Worm (Caenorhabditis elegans) whole organism, mixed stage, embryonic: ENCODE results near the gene W07G4.5.

Experiments used
- nhr-12 ChIP-seq: fragments of 150-350 bp; optimal IDR thresholded peaks from 2 replicates; lab custom pipeline; 2014; ENCODE audit warnings: missing biosample characterization, missing genetic modification characterization
- nhr-237 ChIP-seq: fragments of 150-350 bp; optimal IDR thresholded peaks from 2 replicates; lab custom pipeline; 2014; ENCODE audit warnings: missing biosample characterization, missing genetic modification characterization

DNA sequence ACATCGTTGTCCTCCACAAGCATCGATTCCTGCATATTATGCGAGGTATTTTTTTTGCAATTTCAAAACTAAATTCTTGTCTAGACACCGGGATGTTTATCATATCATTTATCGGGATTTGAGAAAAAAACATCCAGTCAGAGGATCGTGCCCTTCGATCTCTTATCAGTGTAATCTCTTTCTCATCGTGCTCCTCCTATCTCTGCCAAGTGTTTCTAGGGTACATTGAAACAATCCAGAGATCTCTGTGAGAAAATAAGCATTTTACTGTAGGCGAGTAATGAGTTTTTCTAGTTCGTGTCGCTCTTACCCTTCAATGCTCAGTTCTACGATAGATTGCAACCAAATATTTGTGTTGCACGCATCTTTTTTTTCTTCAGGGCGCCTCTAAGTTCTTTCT, 40.7 kb downstream of the W07G4.5 start:
- TF ChIP-seq nhr-12 (tag; lab: Kevin White, UChicago) (no peak), nhr-237 (tag; lab: Kevin White, UChicago) (no peak)
